Worm (Caenorhabditis elegans) whole organism, L2 larva: ENCODE data around the gene R04B5.5.

Experiments
- C34F6.9 ChIP-seq: fragments of 150-350 bp; optimal IDR thresholded peaks from 2 replicates; lab custom pipeline; 2014; ENCODE audit warnings: missing biosample characterization, missing genetic modification characterization
- R02D3.7 ChIP-seq: fragments of 150-350 bp; optimal IDR thresholded peaks from 2 replicates; lab custom pipeline; 2014; ENCODE audit warnings: missing biosample characterization, missing genetic modification characterization
- Y55F3AM.14 ChIP-seq: fragments of 200-800 bp; sonication (Bioruptor generic); optimal IDR thresholded peaks from 2 replicates; lab custom pipeline; 2018; ENCODE audit warnings: mild to moderate bottlenecking, missing genetic modification characterization, missing compliant biosample characterization
- aly-2 ChIP-seq: fragments of 150-350 bp; optimal IDR thresholded peaks from 2 replicates; lab custom pipeline; 2014; ENCODE audit warnings: missing biosample characterization, missing genetic modification characterization
- ceh-16 ChIP-seq: fragments of 150-350 bp; optimal IDR thresholded peaks from 2 replicates; lab custom pipeline; 2014; ENCODE audit warnings: missing biosample characterization, missing genetic modification characterization
- crh-2 ChIP-seq: sonication (generic microtip); optimal IDR thresholded peaks from 2 replicates; lab custom pipeline; 2017; ENCODE audit warnings: missing biosample characterization, missing genetic modification characterization
- egl-27 ChIP-seq: sonication (generic microtip); optimal IDR thresholded peaks from 3 replicates; lab custom pipeline; 2017; ENCODE audit warnings: missing biosample characterization, missing genetic modification reagents, missing genetic modification characterization
- elt-1 ChIP-seq: fragments of 150-350 bp; optimal IDR thresholded peaks from 2 replicates; lab custom pipeline; 2014; ENCODE audit warnings: missing biosample characterization, missing genetic modification characterization
- elt-3 ChIP-seq: sonication (generic microtip); optimal IDR thresholded peaks from 2 replicates; lab custom pipeline; 2017; ENCODE audit warnings: missing biosample characterization, missing genetic modification characterization
- fos-1 ChIP-seq: fragments of 150-350 bp; optimal IDR thresholded peaks from 2 replicates; lab custom pipeline; 2014; ENCODE audit warnings: missing biosample characterization, missing genetic modification characterization
- lin-11 ChIP-seq: fragments of 150-350 bp; sonication (generic microtip); optimal IDR thresholded peaks from 2 replicates; lab custom pipeline; 2014; ENCODE audit warnings: missing biosample characterization, missing genetic modification characterization, inconsistent platforms, mixed read lengths
- lin-39 ChIP-seq: fragments of 150-350 bp; optimal IDR thresholded peaks from 2 replicates; lab custom pipeline; 2014; ENCODE audit warnings: missing biosample characterization, missing genetic modification reagents, missing genetic modification characterization
- lsy-2 ChIP-seq, 2 experiments: fragments of 150-350 bp in 1 of 2; sonication (generic microtip) in 1 of 2; optimal IDR thresholded peaks; 2 replicates each; lab custom pipeline; 2014 to 2017; ENCODE audit warnings: missing biosample characterization in 2 of 2, missing genetic modification characterization in 2 of 2
- mdl-1 ChIP-seq, 2 experiments: fragments of 150-350 bp in 1 of 2; sonication (generic microtip) in 1 of 2; optimal IDR thresholded peaks; 2 replicates each; lab custom pipeline; 2017; ENCODE audit warnings: missing biosample characterization in 2 of 2, missing genetic modification characterization in 2 of 2
- nhr-10 ChIP-seq: sonication (generic microtip); optimal IDR thresholded peaks from 2 replicates; lab custom pipeline; 2017; ENCODE audit warnings: missing biosample characterization, missing genetic modification characterization
- nhr-11 ChIP-seq: fragments of 150-350 bp; optimal IDR thresholded peaks from 2 replicates; lab custom pipeline; 2014; ENCODE audit warnings: missing biosample characterization, missing genetic modification characterization
- nhr-129 ChIP-seq: fragments of 150-350 bp; optimal IDR thresholded peaks from 2 replicates; lab custom pipeline; 2014; ENCODE audit warnings: missing biosample characterization, missing genetic modification characterization
- nhr-21 ChIP-seq: fragments of 150-350 bp; optimal IDR thresholded peaks from 2 replicates; lab custom pipeline; 2014; ENCODE audit warnings: missing biosample characterization, missing genetic modification characterization
- nhr-23 ChIP-seq: fragments of 150-350 bp; optimal IDR thresholded peaks from 2 replicates; lab custom pipeline; 2014; ENCODE audit warnings: missing biosample characterization, missing genetic modification reagents, missing genetic modification characterization
- nhr-25 ChIP-seq: fragments of 150-350 bp; sonication (generic microtip); optimal IDR thresholded peaks from 3 replicates; lab custom pipeline; 2014; ENCODE audit warnings: missing biosample characterization, missing genetic modification characterization
- nhr-6 ChIP-seq: fragments of 150-350 bp; optimal IDR thresholded peaks from 2 replicates; lab custom pipeline; 2014; ENCODE audit warnings: missing biosample characterization, missing genetic modification characterization
- sem-4 ChIP-seq: fragments of 150-350 bp; optimal IDR thresholded peaks from 2 replicates; lab custom pipeline; 2014; ENCODE audit warnings: missing biosample characterization, missing genetic modification reagents, missing genetic modification characterization
- sma-3 ChIP-seq: sonication (generic microtip); optimal IDR thresholded peaks from 2 replicates; lab custom pipeline; 2016; ENCODE audit warnings: missing genetic modification reagents, missing genetic modification characterization, missing compliant biosample characterization
- sma-9 ChIP-seq, 2 experiments: fragments of 150-350 bp in 1 of 2; sonication (generic microtip) in 1 of 2; optimal IDR thresholded peaks; 2 replicates each; lab custom pipeline; 2014 to 2016; ENCODE audit warnings: missing genetic modification characterization in 2 of 2, mild to moderate bottlenecking in 1 of 2, missing biosample characterization in 1 of 2, missing compliant biosample characterization in 1 of 2, missing genetic modification reagents in 1 of 2, moderate library complexity in 1 of 2
- snpc-4 ChIP-seq: fragments of 150-350 bp; optimal IDR thresholded peaks from 2 replicates; lab custom pipeline; 2014; ENCODE audit warnings: missing biosample characterization, missing genetic modification characterization
- unc-39 ChIP-seq: fragments of 150-350 bp; optimal IDR thresholded peaks from 2 replicates; lab custom pipeline; 2014; ENCODE audit warnings: missing biosample characterization, missing genetic modification characterization
- unc-55 ChIP-seq: fragments of 150-350 bp; sonication (generic microtip); optimal IDR thresholded peaks from 3 replicates; lab custom pipeline; 2014; ENCODE audit warnings: missing biosample characterization, missing genetic modification reagents, missing genetic modification characterization
- unc-62 ChIP-seq: fragments of 150-350 bp; optimal IDR thresholded peaks from 2 replicates; lab custom pipeline; 2014; ENCODE audit warnings: missing biosample characterization, missing genetic modification reagents, missing genetic modification characterization
- zag-1 ChIP-seq: fragments of 150-350 bp; optimal IDR thresholded peaks from 2 replicates; lab custom pipeline; 2014; ENCODE audit warnings: missing biosample characterization, missing genetic modification characterization
- ztf-1 ChIP-seq: fragments of 200-800 bp; sonication (Bioruptor generic); conservative IDR thresholded peaks from 2 replicates; pipeline ENCODE4 v1.3.6; 2022; ENCODE audit warnings: missing genetic modification characterization, missing compliant biosample characterization
- ztf-11 ChIP-seq: sonication (generic microtip); optimal IDR thresholded peaks from 2 replicates; lab custom pipeline; 2017; ENCODE audit warnings: missing biosample characterization, missing genetic modification characterization
- ztf-4 ChIP-seq: fragments of 150-350 bp; optimal IDR thresholded peaks from 2 replicates; lab custom pipeline; 2014; ENCODE audit warnings: missing biosample characterization, missing genetic modification characterization

The R04B5.5 gene

DNA sequence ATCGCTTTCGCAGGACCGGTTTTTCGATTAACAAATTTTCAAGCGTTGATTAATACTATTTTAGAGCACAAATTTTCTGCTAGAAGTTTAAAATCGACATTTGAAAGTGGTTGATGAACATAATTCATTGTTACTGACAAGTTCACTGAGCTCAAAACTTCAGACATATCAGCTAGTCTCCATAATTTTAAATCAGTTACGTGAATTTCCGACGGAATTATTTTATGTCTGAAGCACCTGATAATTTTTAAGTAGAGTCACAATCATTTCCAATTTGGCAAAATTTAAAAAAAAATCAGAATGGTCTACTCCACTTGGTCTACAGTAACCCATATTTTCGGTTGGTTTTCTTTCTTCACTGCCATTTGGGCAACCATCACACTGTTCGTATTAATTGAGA is 35.4 kb upstream of the R04B5.5 start, which contains the start of gene str-118:
TSS of gene str-118 (plus strand) at position 301 of the 400 bp plus-strand sequence.
- TF ChIP-seq lin-11 (tag; lab: Kevin White, UChicago), result no peak
- TF ChIP-seq, all 48 proteins: peak for 0

DNA sequence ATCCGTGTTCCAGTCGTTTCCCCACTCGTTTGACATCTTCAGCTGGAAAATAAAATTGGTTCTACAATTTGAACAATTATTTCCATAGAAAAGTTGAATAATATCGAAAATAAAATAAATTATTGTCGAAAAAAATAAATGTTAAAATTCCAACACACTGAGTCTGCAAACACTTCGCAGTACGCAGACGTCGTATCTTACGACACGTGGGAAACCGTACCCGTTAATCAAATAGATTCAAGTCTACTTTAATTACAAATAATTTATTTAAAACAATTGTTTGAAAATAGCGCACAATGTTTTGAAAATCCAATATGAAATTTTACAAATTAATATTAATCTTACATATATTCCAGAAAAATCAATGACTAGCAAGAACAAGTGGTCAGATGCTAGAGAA is 32.4 kb upstream of the R04B5.5 start, which contains the start of gene yif-1:
TSS of gene yif-1 (minus strand) at position 42 of the 400 bp plus-strand sequence.
- TF ChIP-seq nhr-11 (tag; lab: Kevin White, UChicago) (no peak), lsy-2 (tag; optimal IDR thresholded peaks at IDR 0.05; lab: Kevin White, UChicago) (peak; percentile 14 to 90), unc-55 (GFP tag; lab: Kevin White, UChicago) (peak; percentile 24), C34F6.9 (peak; percentile 47), Y55F3AM.14 (no peak), lin-39 (tag; lab: Kevin White, UChicago) (no peak), nhr-23 (tag; lab: Kevin White, UChicago) (no peak)

DNA sequence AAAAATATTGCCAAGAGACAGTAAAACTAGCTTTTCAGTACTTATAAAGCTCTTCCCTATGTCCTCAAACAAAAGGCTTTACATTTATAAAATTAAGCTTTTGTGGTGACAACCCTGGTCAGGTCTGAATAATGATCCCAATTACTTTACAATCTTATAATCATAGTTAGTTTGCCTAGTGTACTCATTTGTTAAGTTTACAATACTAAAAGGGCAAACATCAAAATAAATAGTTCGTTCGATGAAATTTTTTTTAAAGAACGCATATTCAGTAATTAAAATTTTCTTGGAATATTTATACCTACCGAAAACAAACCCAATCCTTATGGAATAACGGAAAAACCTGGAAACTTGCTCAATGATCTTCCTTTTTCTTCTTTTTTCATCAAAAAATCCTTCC is 28.5 kb upstream of the R04B5.5 start:
- no peak for TF ChIP-seq elt-3 (tag; lab: Kevin White, UChicago)
- no peak for TF ChIP-seq snpc-4
- TF ChIP-seq lin-11 (tag; lab: Kevin White, UChicago), result no peak
- TF ChIP-seq unc-39 (tag; lab: Kevin White, UChicago), result no peak
- no peak for TF ChIP-seq crh-2
- TF ChIP-seq Y55F3AM.14, result no peak
- no peak for TF ChIP-seq nhr-6
- no peak for TF ChIP-seq ztf-11
- TF ChIP-seq sma-3 (GFP tag; lab: Kevin White, UChicago), result no peak
- TF ChIP-seq egl-27 (tag; lab: Kevin White, UChicago), result no peak
- no peak for TF ChIP-seq ztf-4 (tag; lab: Kevin White, UChicago)
- TF ChIP-seq fos-1 (tag; lab: Kevin White, UChicago), result no peak
- no peak for TF ChIP-seq nhr-10
- TF ChIP-seq elt-1 (tag; lab: Kevin White, UChicago), result no peak
- no peak for TF ChIP-seq sma-9 (GFP tag; optimal IDR thresholded peaks at IDR 0.05; lab: Kevin White, UChicago)
- TF ChIP-seq sma-9 (tag; optimal IDR thresholded peaks at IDR 0.05; lab: Kevin White, UChicago), result no peak
- no peak for TF ChIP-seq sem-4 (tag; lab: Kevin White, UChicago)
- TF ChIP-seq unc-62 (GFP tag; lab: Kevin White, UChicago), result no peak

DNA sequence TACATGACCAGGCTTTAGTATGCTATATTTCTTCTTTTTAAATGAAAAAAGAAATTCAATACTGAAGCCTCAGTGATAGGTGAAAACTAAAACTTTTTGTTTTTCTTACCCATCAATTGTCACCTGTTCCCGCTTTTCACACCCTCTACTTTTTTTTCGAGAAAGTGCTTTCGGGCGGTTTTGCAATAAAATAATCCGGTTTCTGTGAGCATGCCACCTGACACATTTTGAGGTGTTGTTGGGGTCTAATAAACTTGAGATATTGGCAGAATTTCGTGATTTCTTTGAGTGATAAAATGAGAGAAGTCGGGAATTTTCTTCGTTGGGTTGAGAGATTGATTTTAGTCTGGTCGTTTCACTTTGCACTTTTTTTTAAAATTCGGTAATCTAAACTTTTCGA is 27.2 kb upstream of the R04B5.5 start:
- TF ChIP-seq unc-39 (tag; lab: Kevin White, UChicago) (no peak), C34F6.9 (peak; percentile 9), nhr-129 (tag; lab: Kevin White, UChicago) (peak; percentile 6), nhr-25 (no peak)

DNA sequence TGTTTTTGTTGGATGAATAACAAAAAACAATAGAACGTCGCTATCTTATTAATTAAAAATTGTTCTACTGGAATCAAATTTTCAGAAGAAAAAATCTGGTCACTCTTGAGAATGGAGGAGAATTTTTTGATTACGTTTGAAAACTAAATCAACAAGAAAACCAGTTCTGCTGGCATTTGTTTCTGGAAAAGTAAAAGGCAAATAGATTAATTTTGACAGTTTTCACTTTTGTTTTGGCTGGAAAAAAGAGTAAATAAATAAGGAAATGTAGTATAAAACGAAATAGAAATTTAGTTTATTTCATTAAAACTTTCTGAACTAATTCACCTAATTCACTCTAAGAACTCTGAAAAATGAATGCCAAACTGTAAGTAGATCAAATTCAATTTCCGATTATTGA is 23.1 kb upstream of the R04B5.5 start, which contains the start of gene fipr-13:
TSS of gene fipr-13 (plus strand) at position 301 of the 400 bp plus-strand sequence.
- no peak for TF ChIP-seq nhr-25
- no peak for TF ChIP-seq ztf-1 (GFP tag; lab: Robert Waterston, UW)
- TF ChIP-seq unc-39 (tag; lab: Kevin White, UChicago), result no peak
- TF ChIP-seq sem-4 (tag; lab: Kevin White, UChicago), result no peak
- no peak for TF ChIP-seq aly-2 (tag; lab: Kevin White, UChicago)
- TF ChIP-seq nhr-129 (tag; lab: Kevin White, UChicago), result no peak

DNA sequence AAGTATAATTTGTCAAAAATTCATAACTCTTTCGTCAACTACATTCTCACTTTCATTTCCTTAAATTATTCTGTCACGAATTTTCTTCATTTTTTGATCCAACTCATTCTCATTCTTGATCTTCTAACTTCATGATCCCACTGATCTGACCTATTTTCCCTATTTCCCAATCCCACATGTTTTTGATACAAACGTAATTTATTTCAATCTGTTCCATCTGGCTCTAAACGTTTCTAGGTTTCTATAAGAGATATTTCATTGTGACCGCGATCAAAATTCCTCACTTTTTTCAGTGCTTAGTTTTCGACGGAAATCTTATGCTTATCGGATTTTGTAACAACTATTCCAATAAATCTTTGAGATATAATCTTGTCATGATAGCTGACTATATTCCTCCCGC is 21.6 kb upstream of the R04B5.5 start:
- TF ChIP-seq sma-3 (GFP tag; lab: Kevin White, UChicago) (no peak), lsy-2 (tag; optimal IDR thresholded peaks at IDR 0.05; lab: Kevin White, UChicago) (no peak), unc-62 (GFP tag; lab: Kevin White, UChicago) (no peak), crh-2 (no peak), zag-1 (tag; lab: Kevin White, UChicago) (no peak), elt-1 (tag; lab: Kevin White, UChicago) (no peak), nhr-21 (no peak), ceh-16 (no peak), unc-39 (tag; lab: Kevin White, UChicago) (no peak), mdl-1 (tag; optimal IDR thresholded peaks at IDR 0.05; lab: Kevin White, UChicago) (no peak), R02D3.7 (no peak), lin-39 (tag; lab: Kevin White, UChicago) (no peak)
